Fruit fly (Drosophila melanogaster) whole organism, embryonic: ENCODE measurements around the gene CG14731.
A peak's percentile ranks its signal among the peaks of the same experiment; 100 is the strongest.

Experiments
- Ada2b ChIP-seq: fragments of 200-800 bp; sonication (Bioruptor generic); IDR thresholded peaks from 2 replicates; pipeline ENCODE4 v1.3.6; 2022; ENCODE audit warnings: missing biosample characterization, missing genetic modification characterization
- Atf-2 ChIP-seq: fragments of 200-800 bp; sonication (Bioruptor generic); optimal IDR thresholded peaks from 2 replicates; lab custom pipeline; 2016; ENCODE audit warnings: missing biosample characterization, missing genetic modification characterization
- C15 ChIP-seq: fragments of 200-800 bp; sonication (Bioruptor generic); IDR thresholded peaks from 3 replicates; pipeline ENCODE4 v1.3.6; 2022; ENCODE audit warnings: missing biosample characterization, missing genetic modification characterization
- CG10267 ChIP-seq: fragments of 200-800 bp; sonication (Bioruptor generic); optimal IDR thresholded peaks from 2 replicates; lab custom pipeline; 2018; ENCODE audit warnings: missing biosample characterization, mild to moderate bottlenecking, missing genetic modification characterization, moderate library complexity
- CG14860 ChIP-seq: fragments of 200-800 bp; sonication (Bioruptor generic); IDR thresholded peaks from 3 replicates; pipeline ENCODE4 v1.3.6; 2022; ENCODE audit warnings: missing biosample characterization, missing genetic modification characterization; ENCODE audit not compliant: partially characterized antibody
- CG1602 ChIP-seq: fragments of 200-800 bp; sonication (Bioruptor generic); optimal IDR thresholded peaks from 3 replicates; lab custom pipeline; 2016; ENCODE audit warnings: missing biosample characterization, missing genetic modification characterization
- CG1647 ChIP-seq: fragments of 200-800 bp; sonication (Bioruptor generic); optimal IDR thresholded peaks from 3 replicates; lab custom pipeline; 2016; ENCODE audit warnings: missing biosample characterization, missing genetic modification characterization
- CG17802 ChIP-seq: fragments of 200-800 bp; sonication (Bioruptor generic); optimal IDR thresholded peaks from 2 replicates; lab custom pipeline; 2018; ENCODE audit warnings: missing biosample characterization, mild to moderate bottlenecking, missing genetic modification characterization, moderate library complexity
- CG17829 ChIP-seq: fragments of 200-800 bp; optimal IDR thresholded peaks from 2 replicates; lab custom pipeline; 2019; ENCODE audit warnings: missing biosample characterization, mild to moderate bottlenecking, missing genetic modification characterization, moderate library complexity
- CG18011 ChIP-seq: fragments of 200-800 bp; sonication (Bioruptor generic); optimal IDR thresholded peaks from 2 replicates; lab custom pipeline; 2017; ENCODE audit warnings: missing biosample characterization, missing genetic modification characterization, mild to moderate bottlenecking, moderate library complexity, missing genotype
- CG2120 ChIP-seq: fragments of 200-800 bp; sonication (Bioruptor generic); optimal IDR thresholded peaks from 3 replicates; lab custom pipeline; 2016; ENCODE audit warnings: missing biosample characterization, missing genetic modification characterization
- CG2129 ChIP-seq: fragments of 200-800 bp; sonication (Bioruptor generic); IDR thresholded peaks from 2 replicates; pipeline ENCODE4 v1.3.6; 2022; ENCODE audit warnings: missing biosample characterization, missing genetic modification characterization; ENCODE audit not compliant: partially characterized antibody
- CG3065 ChIP-seq: fragments of 200-800 bp; sonication (Bioruptor generic); optimal IDR thresholded peaks from 2 replicates; lab custom pipeline; 2016; ENCODE audit warnings: missing biosample characterization, missing genetic modification characterization
- CG4617 ChIP-seq: fragments of 200-800 bp; sonication (Bioruptor generic); optimal IDR thresholded peaks from 3 replicates; lab custom pipeline; 2016; ENCODE audit warnings: missing biosample characterization, missing genetic modification characterization, borderline replicate concordance
- CG8290 ChIP-seq, 3 experiments: fragments of 200-800 bp; sonication (Bioruptor generic); optimal IDR thresholded peaks; 2 replicates each; lab custom pipeline; 2016 to 2019; ENCODE audit warnings: missing biosample characterization in 3 of 3, missing genetic modification characterization in 3 of 3, mild to moderate bottlenecking in 2 of 3, moderate library complexity in 1 of 3
- CG9437 ChIP-seq: fragments of 200-800 bp; sonication (Bioruptor generic); optimal IDR thresholded peaks from 2 replicates; lab custom pipeline; 2018; ENCODE audit warnings: missing biosample characterization, mild to moderate bottlenecking, missing genetic modification characterization
- CG9727 ChIP-seq: fragments of 200-800 bp; sonication (Bioruptor generic); optimal IDR thresholded peaks from 3 replicates; lab custom pipeline; 2017; ENCODE audit warnings: missing biosample characterization, mild to moderate bottlenecking, missing genetic modification characterization
- Dfd ChIP-seq, 2 experiments: fragments of >200 bp; optimal IDR thresholded peaks; 2 replicates each; lab custom pipeline; 2017; ENCODE audit warnings: missing biosample characterization in 2 of 2, missing genetic modification characterization in 2 of 2
- Dll ChIP-seq: fragments of 200-800 bp; sonication (Bioruptor generic); IDR thresholded peaks from 4 replicates; pipeline ENCODE4 v1.3.6; 2022; ENCODE audit warnings: missing biosample characterization, missing genetic modification characterization; ENCODE audit not compliant: partially characterized antibody
- Doc2 ChIP-seq: fragments of 200-800 bp; sonication (Bioruptor generic); IDR thresholded peaks from 2 replicates; pipeline ENCODE4 v1.3.6; 2022; ENCODE audit warnings: missing biosample characterization, missing genetic modification characterization
- Dp ChIP-seq: fragments of 200-800 bp; sonication (Bioruptor generic); optimal IDR thresholded peaks from 2 replicates; lab custom pipeline; 2018; ENCODE audit warnings: missing biosample characterization, mild to moderate bottlenecking, missing genetic modification characterization, moderate library complexity
- Gsc ChIP-seq: fragments of 200-800 bp; sonication (Bioruptor generic); IDR thresholded peaks from 2 replicates; pipeline ENCODE4 v1.3.6; 2022; ENCODE audit warnings: missing biosample characterization, missing genetic modification characterization
- HLH54F ChIP-seq: fragments of 200-800 bp; sonication (Bioruptor generic); optimal IDR thresholded peaks from 3 replicates; lab custom pipeline; 2016; ENCODE audit warnings: missing biosample characterization, missing genetic modification characterization
- Hr39 ChIP-seq: fragments of >200 bp; optimal IDR thresholded peaks from 2 replicates; lab custom pipeline; 2017
- Max ChIP-seq: fragments of 200-800 bp; sonication (Bioruptor generic); optimal IDR thresholded peaks from 2 replicates; lab custom pipeline; 2016; ENCODE audit warnings: missing biosample characterization, mild to moderate bottlenecking, missing genetic modification characterization
- NFAT ChIP-seq: fragments of 200-800 bp; sonication (Bioruptor generic); IDR thresholded peaks from 2 replicates; pipeline ENCODE4 v1.3.6; 2022; ENCODE audit warnings: missing biosample characterization, missing genetic modification characterization
- Nf-YC ChIP-seq: fragments of 200-800 bp; optimal IDR thresholded peaks from 3 replicates; lab custom pipeline; 2019; ENCODE audit warnings: missing biosample characterization, mild to moderate bottlenecking, missing genetic modification characterization, moderate library complexity
- Pdp1 ChIP-seq, 2 experiments: fragments of 200-800 bp; sonication (Bioruptor generic); optimal IDR thresholded peaks; 3 replicates each; lab custom pipeline; 2016; ENCODE audit warnings: missing biosample characterization in 2 of 2, missing genetic modification characterization in 2 of 2, mild to moderate bottlenecking in 1 of 2, moderate library complexity in 1 of 2
- Ravus ChIP-seq: fragments of 200-800 bp; sonication (Bioruptor generic); IDR thresholded peaks from 2 replicates; pipeline ENCODE4 v1.3.6; 2022; ENCODE audit warnings: missing biosample characterization, missing genetic modification characterization
- Sin3A ChIP-seq: fragments of >200 bp; optimal IDR thresholded peaks from 2 replicates; lab custom pipeline; 2018
- Taf1 ChIP-seq: fragments of 200-800 bp; sonication (Bioruptor generic); IDR thresholded peaks from 2 replicates; pipeline ENCODE4 v1.3.6; 2022; ENCODE audit warnings: missing biosample characterization, missing genetic modification characterization
- bowl ChIP-seq: fragments of 200-800 bp; sonication (Bioruptor generic); IDR thresholded peaks from 2 replicates; pipeline ENCODE4 v1.3.6; 2022; ENCODE audit warnings: missing biosample characterization, missing genetic modification characterization
- dati ChIP-seq: fragments of 200-800 bp; sonication (Bioruptor generic); IDR thresholded peaks from 2 replicates; pipeline ENCODE4 v1.3.6; 2022; ENCODE audit warnings: missing biosample characterization, missing genetic modification characterization
- emc ChIP-seq: fragments of 200-800 bp; sonication (Bioruptor generic); optimal IDR thresholded peaks from 2 replicates; lab custom pipeline; 2016; ENCODE audit warnings: missing biosample characterization, missing genetic modification characterization
- eyg ChIP-seq: fragments of 200-800 bp; sonication (Bioruptor generic); optimal IDR thresholded peaks from 3 replicates; lab custom pipeline; 2016; ENCODE audit warnings: missing biosample characterization, missing genetic modification characterization
- grau ChIP-seq: fragments of 200-800 bp; optimal IDR thresholded peaks from 3 replicates; lab custom pipeline; 2019; ENCODE audit warnings: missing biosample characterization, mild to moderate bottlenecking, missing genetic modification characterization, moderate library complexity
- gsb ChIP-seq: fragments of 200-800 bp; sonication (Bioruptor generic); IDR thresholded peaks from 2 replicates; pipeline ENCODE4 v1.3.6; 2022; ENCODE audit warnings: missing biosample characterization, missing genetic modification characterization
- hb ChIP-seq: fragments of 200-800 bp; sonication (Bioruptor generic); IDR thresholded peaks from 3 replicates; pipeline ENCODE4 v1.3.6; 2022; ENCODE audit warnings: missing biosample characterization, missing genetic modification characterization; ENCODE audit not compliant: partially characterized antibody
- kah ChIP-seq: fragments of 200-800 bp; sonication (Bioruptor generic); optimal IDR thresholded peaks from 2 replicates; lab custom pipeline; 2018; ENCODE audit warnings: missing biosample characterization, mild to moderate bottlenecking, missing genetic modification characterization
- lola ChIP-seq, 3 experiments: fragments of >200 bp in 2 of 3; fragments of 200-800 bp in 1 of 3; sonication (Bioruptor generic) in 1 of 3; optimal IDR thresholded peaks; 2 replicates each; lab custom pipeline; 2017 to 2019; ENCODE audit warnings: missing biosample characterization in 3 of 3, missing genetic modification characterization in 3 of 3, mild to moderate bottlenecking in 1 of 3, moderate library complexity in 1 of 3
- nmo ChIP-seq: fragments of 200-800 bp; sonication (Bioruptor generic); optimal IDR thresholded peaks from 2 replicates; lab custom pipeline; 2018; ENCODE audit warnings: missing biosample characterization, mild to moderate bottlenecking, missing genetic modification characterization, moderate library complexity
- otp ChIP-seq: fragments of 200-800 bp; sonication (Bioruptor generic); IDR thresholded peaks from 3 replicates; pipeline ENCODE4, ENCODE4 v1.3.6; 2022; ENCODE audit warnings: missing biosample characterization, missing genetic modification characterization
- peb ChIP-seq: fragments of 200-800 bp; sonication (Bioruptor generic); IDR thresholded peaks from 2 replicates; pipeline ENCODE4 v1.3.6; 2022; ENCODE audit warnings: missing biosample characterization, missing genetic modification characterization
- pum ChIP-seq: fragments of 200-800 bp; sonication (Bioruptor generic); optimal IDR thresholded peaks from 2 replicates; lab custom pipeline; 2016; ENCODE audit warnings: missing biosample characterization, missing genetic modification characterization
- ssp ChIP-seq: fragments of 200-800 bp; sonication (Bioruptor generic); IDR thresholded peaks from 2 replicates; pipeline ENCODE4 v1.3.6; 2022; ENCODE audit warnings: missing biosample characterization, missing genetic modification characterization
- sug ChIP-seq: fragments of 200-800 bp; optimal IDR thresholded peaks from 2 replicates; lab custom pipeline; 2019; ENCODE audit warnings: missing biosample characterization, mild to moderate bottlenecking, missing genetic modification characterization, moderate library complexity
- trh ChIP-seq: fragments of 200-800 bp; sonication (Bioruptor generic); optimal IDR thresholded peaks from 2 replicates; lab custom pipeline; 2016; ENCODE audit warnings: missing biosample characterization, missing genetic modification characterization
- unpg ChIP-seq: fragments of 200-800 bp; sonication (Bioruptor generic); optimal IDR thresholded peaks from 3 replicates; lab custom pipeline; 2018; ENCODE audit warnings: missing biosample characterization, mild to moderate bottlenecking, missing genetic modification characterization, moderate library complexity
- usp ChIP-seq: fragments of >200 bp; optimal IDR thresholded peaks from 2 replicates; lab custom pipeline; 2017; ENCODE audit warnings: missing biosample characterization, missing genetic modification characterization
- wdn ChIP-seq: fragments of 200-800 bp; sonication (Bioruptor generic); IDR thresholded peaks from 2 replicates; pipeline ENCODE4 v1.3.6; 2022; ENCODE audit warnings: missing biosample characterization, missing genetic modification characterization

CG14731 gene

DNA sequence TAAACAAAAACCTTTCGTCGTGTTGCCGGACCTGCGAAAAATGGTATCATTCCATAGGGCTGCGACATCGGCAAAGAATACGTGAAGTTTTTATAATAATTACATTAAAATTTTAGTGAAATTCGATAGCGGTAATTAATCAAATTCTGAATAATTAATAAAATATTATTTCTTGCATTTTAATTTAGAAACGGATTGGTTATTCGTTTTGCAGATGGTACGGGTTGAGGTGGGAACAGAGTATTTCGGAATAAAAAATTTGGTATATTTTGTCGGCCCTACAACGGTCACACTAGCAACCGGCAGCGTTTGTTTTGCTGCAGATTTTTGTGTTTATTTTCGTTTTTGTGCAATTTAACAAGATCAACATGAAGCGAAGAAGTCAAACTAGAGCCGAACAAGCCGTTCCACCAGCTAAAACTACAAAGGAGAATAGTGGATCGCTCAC lies 48.5 kb upstream of the CG14731 start, which contains the start of the genes CG6962 and CG31368 (continued):
- TF ChIP-seq HLH54F (GFP tag; lab: Kevin White, UChicago) (peak; percentile 81), nmo (GFP tag; lab: Kevin White, UChicago) (peak; percentile 92), C15 (no peak), grau (tag; lab: Kevin White, UChicago) (peak; percentile 87), CG2120 (peak; percentile 89), ssp (GFP tag; lab: Robert Waterston, UW) (peak; percentile 98), CG17802 (tag; lab: Kevin White, UChicago) (peak; percentile 82), eyg (no peak), CG9437 (GFP tag; lab: Kevin White, UChicago) (peak; percentile 95), CG10267 (tag; lab: Kevin White, UChicago) (peak; percentile 84), Dp (GFP tag; lab: Kevin White, UChicago) (peak; percentile 44), CG14860 (no peak), hb (GFP tag; lab: Robert Waterston, UW) (no peak), CG4617 (GFP tag; lab: Kevin White, UChicago) (peak; percentile 90), gsb (GFP tag; lab: Robert Waterston, UW) (peak; percentile 55; the same call in 1 of the 2 replicates), Dfd (GFP tag; optimal IDR thresholded peaks at IDR 0.05; lab: Kevin White, UChicago) (peak in 1 of 2 experiments; percentile 12), Dll (GFP tag; lab: Robert Waterston, UW) (peak; percentile 40; the same call in 2 of the 4 replicates), Taf1 (peak; percentile 62; the same call in 1 of the 2 replicates), CG18011 (GFP tag; lab: Kevin White, UChicago) (peak; percentile 61), Doc2 (GFP tag; lab: Robert Waterston, UW) (no peak), Ada2b (GFP tag; lab: Robert Waterston, UW) (peak; percentile 82), trh (GFP tag; lab: Kevin White, UChicago) (peak; percentile 37), Pdp1 (GFP tag; optimal IDR thresholded peaks at IDR 0.05; lab: Kevin White, UChicago) (peak; percentile 70 to 77), emc (GFP tag; lab: Kevin White, UChicago) (no peak), otp (peak; percentile 60; the same call in 2 of the 3 replicates), CG3065 (GFP tag; lab: Kevin White, UChicago) (peak; percentile 55), kah (GFP tag; lab: Kevin White, UChicago) (peak; percentile 84), Atf-2 (GFP tag; lab: Kevin White, UChicago) (peak; percentile 68), CG1602 (peak; percentile 80), bowl (GFP tag; lab: Robert Waterston, UW) (peak; percentile 55; the same call in 1 of the 2 replicates), Nf-YC (no peak), Gsc (GFP tag; lab: Robert Waterston, UW) (peak; percentile 37; the same call in 1 of the 2 replicates), sug (tag; lab: Kevin White, UChicago) (peak; percentile 86), CG8290 (GFP tag; optimal IDR thresholded peaks at IDR 0.05; lab: Kevin White, UChicago) (peak; percentile 66), CG8290 (tag; optimal IDR thresholded peaks at IDR 0.05; lab: Kevin White, UChicago) (no peak), Ravus (GFP tag; lab: Robert Waterston, UW) (peak; percentile 27; the same call in 1 of the 2 replicates), unpg (GFP tag; lab: Kevin White, UChicago) (peak; percentile 86), CG2129 (GFP tag; lab: Robert Waterston, UW) (no peak), peb (GFP tag; lab: Robert Waterston, UW) (peak; percentile 25; the same call in 1 of the 2 replicates), lola (GFP tag; optimal IDR thresholded peaks at IDR 0.05; lab: Kevin White, UChicago) (peak in 2 of 3 experiments; percentile 87), NFAT (GFP tag; lab: Robert Waterston, UW) (peak; percentile 84), usp (GFP tag; lab: Kevin White, UChicago) (no peak), dati (GFP tag; lab: Robert Waterston, UW) (no peak), Sin3A (peak; percentile 86), CG17829 (tag; lab: Kevin White, UChicago) (peak; percentile 90), wdn (peak; percentile 64), CG1647 (GFP tag; lab: Kevin White, UChicago) (peak; percentile 64), pum (GFP tag; lab: Kevin White, UChicago) (peak; percentile 63), Max (GFP tag; lab: Kevin White, UChicago) (peak; percentile 82), Hr39 (lab: Kevin White, UChicago) (no peak), CG9727 (peak; percentile 82)
